Worm (Caenorhabditis elegans): Measurements from ENCODE around the gene E02H9.7.

- TF ChIP-seq ama-1 (optimal IDR thresholded peaks at IDR 0.05), result no peak
- TF ChIP-seq ref-2 (tag; optimal IDR thresholded peaks at IDR 0.05), result no peak
- no peak for TF ChIP-seq che-1 (tag; optimal IDR thresholded peaks at IDR 0.05)
These were observed 19.4 kb downstream of the E02H9.7 start, which contains the start of gene W04B5.8 for ce11 chrIII:2426122-2426521.
